Worm (Caenorhabditis elegans): Measurements from ENCODE around the gene H40L08.2.

DNA sequence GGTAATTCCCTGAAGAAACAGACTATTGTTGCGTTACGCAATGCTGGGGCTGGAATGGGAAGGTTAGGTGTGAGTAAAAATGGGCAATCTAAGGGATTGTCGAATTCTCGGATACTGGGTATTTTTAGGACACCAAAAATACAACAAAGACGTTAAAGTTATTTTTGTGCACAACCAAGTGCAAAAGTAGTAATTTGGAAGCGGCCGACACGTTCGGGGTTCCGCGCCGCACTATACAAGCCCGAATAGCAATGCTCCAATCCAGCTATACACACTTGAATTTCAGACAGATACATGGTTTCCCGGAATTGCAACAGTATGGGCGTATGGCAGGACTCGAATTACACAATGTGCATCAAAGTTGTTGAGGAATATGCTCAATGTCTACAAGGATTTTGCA, 49.5 kb downstream of the H40L08.2 start:
- TF ChIP-seq mdl-1 (tag; optimal IDR thresholded peaks at IDR 0.05) (no peak), elt-2 (tag; optimal IDR thresholded peaks at IDR 0.05) (no peak), unc-62 (GFP tag; optimal IDR thresholded peaks at IDR 0.05) (no peak), nhr-67 (tag; optimal IDR thresholded peaks at IDR 0.05) (no peak), ceh-16 (tag; optimal IDR thresholded peaks at IDR 0.05) (no peak), nhr-28 (tag; optimal IDR thresholded peaks at IDR 0.05) (no peak), ZK546.5 (tag; optimal IDR thresholded peaks at IDR 0.05) (no peak), ceh-28 (tag; optimal IDR thresholded peaks at IDR 0.05) (no peak), fkh-10 (GFP tag; optimal IDR thresholded peaks at IDR 0.05) (no peak)
